Worm (Caenorhabditis elegans) whole organism, L1 larva: ENCODE data around the gene cyn-8.

Experiments
- C34B4.2 ChIP-seq: sonication (generic microtip); optimal IDR thresholded peaks from 2 replicates; lab custom pipeline; 2017; ENCODE audit warnings: mild to moderate bottlenecking, missing genetic modification characterization, missing compliant biosample characterization
- Y116A8C.19 ChIP-seq: sonication (generic microtip); optimal IDR thresholded peaks from 2 replicates; lab custom pipeline; 2016; ENCODE audit warnings: missing compliant biosample characterization, missing genetic modification characterization, borderline replicate concordance
- aha-1 ChIP-seq: fragments of 150-350 bp; optimal IDR thresholded peaks from 2 replicates; lab custom pipeline; 2014; ENCODE audit warnings: missing biosample characterization, missing genetic modification characterization
- alr-1 ChIP-seq: fragments of 200-800 bp; sonication (Bioruptor generic); optimal IDR thresholded peaks from 2 replicates; lab custom pipeline; 2018; ENCODE audit warnings: borderline replicate concordance, mild to moderate bottlenecking, missing genetic modification characterization, missing compliant biosample characterization
- aly-2 ChIP-seq: fragments of 150-350 bp; optimal IDR thresholded peaks from 2 replicates; lab custom pipeline; 2014; ENCODE audit warnings: missing biosample characterization, missing genetic modification characterization
- ceh-63 ChIP-seq: fragments of 200-800 bp; sonication (Bioruptor generic); optimal IDR thresholded peaks from 2 replicates; lab custom pipeline; 2018; ENCODE audit warnings: mild to moderate bottlenecking, missing genetic modification characterization, missing compliant biosample characterization
- ceh-8 ChIP-seq: fragments of 200-800 bp; sonication (Bioruptor generic); optimal IDR thresholded peaks from 2 replicates; lab custom pipeline; 2018; ENCODE audit warnings: mild to moderate bottlenecking, missing genetic modification characterization, moderate library complexity, missing compliant biosample characterization
- ceh-82 ChIP-seq, 3 experiments: fragments of 150-350 bp in 1 of 3; sonication (generic microtip) in 2 of 3; optimal IDR thresholded peaks; 2 replicates each; lab custom pipeline; 2014 to 2017; ENCODE audit warnings: missing biosample characterization in 3 of 3, missing genetic modification characterization in 3 of 3
- ceh-90 ChIP-seq: sonication (generic microtip); optimal IDR thresholded peaks from 2 replicates; lab custom pipeline; 2016; ENCODE audit warnings: missing genetic modification characterization, missing compliant biosample characterization
- ces-1 ChIP-seq: fragments of 150-350 bp; optimal IDR thresholded peaks from 2 replicates; lab custom pipeline; 2014; ENCODE audit warnings: missing biosample characterization, missing genetic modification reagents, missing genetic modification characterization
- efl-1 ChIP-seq, 4 experiments: fragments of 150-350 bp; optimal IDR thresholded peaks in 3 of 4; peaks in 1 of 4; 1 replicate in 1 of 4; 2 replicates in 3 of 4; lab custom pipeline; 2014; ENCODE audit warnings: missing biosample characterization in 2 of 4, missing genetic modification characterization in 2 of 4, missing genetic modification reagents in 2 of 4
- efl-3 ChIP-seq: fragments of 200-800 bp; sonication (Bioruptor generic); optimal IDR thresholded peaks from 2 replicates; lab custom pipeline; 2018; ENCODE audit warnings: mild to moderate bottlenecking, missing genetic modification characterization, missing compliant biosample characterization
- egl-13 ChIP-seq: sonication (generic microtip); optimal IDR thresholded peaks from 2 replicates; lab custom pipeline; 2016; ENCODE audit warnings: missing genotype, missing genetic modification reagents, missing genetic modification characterization, missing compliant biosample characterization
- egl-27 ChIP-seq, 2 experiments: fragments of 150-350 bp in 1 of 2; sonication (generic microtip); optimal IDR thresholded peaks; 3 replicates each; lab custom pipeline; 2017 to 2018; ENCODE audit warnings: missing biosample characterization in 2 of 2, missing genetic modification characterization in 2 of 2, missing genetic modification reagents in 2 of 2
- elt-2 ChIP-seq: sonication (generic microtip); optimal IDR thresholded peaks from 2 replicates; lab custom pipeline; 2016; ENCODE audit warnings: missing genetic modification characterization, mild to moderate bottlenecking, inconsistent platforms, missing compliant biosample characterization, missing genetic modification reagents
- fkh-10 ChIP-seq: sonication (generic microtip); optimal IDR thresholded peaks from 2 replicates; lab custom pipeline; 2017; ENCODE audit warnings: missing biosample characterization, missing genetic modification reagents, missing genetic modification characterization
- fkh-8 ChIP-seq: sonication (generic microtip); optimal IDR thresholded peaks from 2 replicates; lab custom pipeline; 2016; ENCODE audit warnings: mild to moderate bottlenecking, missing genetic modification characterization, missing compliant biosample characterization
- hlh-17 ChIP-seq: fragments of 200-800 bp; sonication (Bioruptor generic); optimal IDR thresholded peaks from 2 replicates; lab custom pipeline; 2018; ENCODE audit warnings: missing genetic modification characterization, mild to moderate bottlenecking, missing compliant biosample characterization, moderate library complexity, borderline replicate concordance
- hlh-4 ChIP-seq: sonication (generic microtip); optimal IDR thresholded peaks from 2 replicates; lab custom pipeline; 2016; ENCODE audit warnings: mild to moderate bottlenecking, missing genetic modification characterization, missing compliant biosample characterization
- hpl-2 ChIP-seq: fragments of 150-350 bp; optimal IDR thresholded peaks from 2 replicates; lab custom pipeline; 2014; ENCODE audit warnings: missing biosample characterization, missing genetic modification reagents, missing genetic modification characterization
- isw-1 ChIP-seq: fragments of 200-800 bp; sonication (Bioruptor generic); IDR thresholded peaks from 2 replicates; pipeline ENCODE4 v1.3.6; 2022; ENCODE audit warnings: missing genetic modification characterization, missing compliant biosample characterization
- jun-1 ChIP-seq: fragments of 150-350 bp; optimal IDR thresholded peaks from 2 replicates; lab custom pipeline; 2014; ENCODE audit warnings: missing biosample characterization, missing genetic modification reagents, missing genetic modification characterization
- lin-14 ChIP-seq: fragments of 200-800 bp; sonication (Bioruptor generic); optimal IDR thresholded peaks from 2 replicates; lab custom pipeline; 2018; ENCODE audit warnings: mild to moderate bottlenecking, missing genetic modification characterization, moderate library complexity, missing compliant biosample characterization
- lin-15B ChIP-seq: fragments of 150-350 bp; sonication (generic microtip); optimal IDR thresholded peaks from 3 replicates; lab custom pipeline; 2014; ENCODE audit warnings: missing biosample characterization, missing genetic modification characterization
- lin-35 ChIP-seq, 2 experiments: fragments of 150-350 bp; optimal IDR thresholded peaks; 2 replicates each; lab custom pipeline; 2014; ENCODE audit warnings: missing biosample characterization in 2 of 2, missing genetic modification characterization in 2 of 2, missing genetic modification reagents in 2 of 2
- lin-39 ChIP-seq: fragments of 150-350 bp; optimal IDR thresholded peaks from 2 replicates; lab custom pipeline; 2014; ENCODE audit warnings: missing biosample characterization, missing genetic modification reagents, missing genetic modification characterization
- lsy-2 ChIP-seq, 2 experiments: fragments of 150-350 bp; optimal IDR thresholded peaks; 2 replicates each; lab custom pipeline; 2014; ENCODE audit warnings: missing biosample characterization in 2 of 2, missing genetic modification characterization in 2 of 2
- mab-9 ChIP-seq: fragments of 200-800 bp; sonication (Bioruptor generic); IDR thresholded peaks from 2 replicates; pipeline ENCODE4 v1.3.6; 2022; ENCODE audit warnings: missing genetic modification reagents, missing genetic modification characterization, missing compliant biosample characterization
- nhr-11 ChIP-seq: fragments of 150-350 bp; optimal IDR thresholded peaks from 2 replicates; lab custom pipeline; 2014; ENCODE audit warnings: missing biosample characterization, missing genetic modification characterization
- nhr-19 ChIP-seq: fragments of 200-800 bp; sonication (Bioruptor generic); conservative IDR thresholded peaks from 2 replicates; pipeline ENCODE4 v1.3.6; 2022; ENCODE audit warnings: missing genetic modification characterization, missing compliant biosample characterization
- nhr-237 ChIP-seq: fragments of 150-350 bp; optimal IDR thresholded peaks from 2 replicates; lab custom pipeline; 2014; ENCODE audit warnings: missing biosample characterization, missing genetic modification characterization
- nhr-71 ChIP-seq: sonication (generic microtip); optimal IDR thresholded peaks from 2 replicates; lab custom pipeline; 2016; ENCODE audit warnings: mild to moderate bottlenecking, missing genetic modification characterization, moderate library complexity, missing compliant biosample characterization
- nhr-84 ChIP-seq: sonication (generic microtip); optimal IDR thresholded peaks from 2 replicates; lab custom pipeline; 2017; ENCODE audit warnings: missing biosample characterization, missing genetic modification characterization
- nhr-85 ChIP-seq: sonication (generic microtip); peaks from one replicate; lab custom pipeline; 2016; ENCODE audit warnings: missing genetic modification characterization, inconsistent platforms, missing compliant biosample characterization
- nhr-90 ChIP-seq: sonication (generic microtip); optimal IDR thresholded peaks from 2 replicates; lab custom pipeline; 2016; ENCODE audit warnings: mild to moderate bottlenecking, missing genetic modification characterization, missing compliant biosample characterization; ENCODE audit not compliant: poor library complexity
- pag-3 ChIP-seq: sonication (generic microtip); optimal IDR thresholded peaks from 2 replicates; lab custom pipeline; 2017; ENCODE audit warnings: missing genetic modification characterization, mild to moderate bottlenecking, missing compliant biosample characterization, antibody characterized with exemption, borderline replicate concordance; ENCODE audit not compliant: insufficient read depth
- rnt-1 ChIP-seq: sonication (generic microtip); optimal IDR thresholded peaks from 2 replicates; lab custom pipeline; 2016; ENCODE audit warnings: mild to moderate bottlenecking, missing genetic modification characterization, moderate library complexity, missing compliant biosample characterization
- skn-1 ChIP-seq: fragments of 150-350 bp; optimal IDR thresholded peaks from 2 replicates; lab custom pipeline; 2014; ENCODE audit warnings: missing biosample characterization, missing genetic modification characterization
- snpc-4 ChIP-seq: fragments of 150-350 bp; optimal IDR thresholded peaks from 2 replicates; lab custom pipeline; 2014; ENCODE audit warnings: missing biosample characterization, missing genetic modification characterization
- snu-23 ChIP-seq: sonication (generic microtip); optimal IDR thresholded peaks from 2 replicates; lab custom pipeline; 2016; ENCODE audit warnings: missing genetic modification characterization, missing compliant biosample characterization
- sup-37 ChIP-seq: fragments of 200-800 bp; sonication (Bioruptor generic); optimal IDR thresholded peaks from 2 replicates; lab custom pipeline; 2018; ENCODE audit warnings: mild to moderate bottlenecking, missing genetic modification characterization, missing compliant biosample characterization
- swsn-7 ChIP-seq: sonication (generic microtip); optimal IDR thresholded peaks from 2 replicates; lab custom pipeline; 2016; ENCODE audit warnings: missing genetic modification characterization, missing compliant biosample characterization
- tbx-2 ChIP-seq: sonication (generic microtip); optimal IDR thresholded peaks from 2 replicates; lab custom pipeline; 2016; ENCODE audit warnings: missing genetic modification characterization, missing compliant biosample characterization
- unc-130 ChIP-seq: fragments of 150-350 bp; optimal IDR thresholded peaks from 2 replicates; lab custom pipeline; 2017; ENCODE audit warnings: missing biosample characterization, missing genetic modification characterization, inconsistent platforms
- unc-62 ChIP-seq: fragments of 150-350 bp; optimal IDR thresholded peaks from 2 replicates; lab custom pipeline; 2014; ENCODE audit warnings: missing biosample characterization, missing genetic modification reagents, missing genetic modification characterization
- unc-86 ChIP-seq: sonication (generic microtip); optimal IDR thresholded peaks from 2 replicates; lab custom pipeline; 2016; ENCODE audit warnings: missing genetic modification characterization, missing compliant biosample characterization
- vab-15 ChIP-seq: sonication (generic microtip); optimal IDR thresholded peaks from 2 replicates; lab custom pipeline; 2017; ENCODE audit warnings: missing genotype, mild to moderate bottlenecking, missing genetic modification characterization, missing compliant biosample characterization
- zag-1 ChIP-seq: fragments of 150-350 bp; optimal IDR thresholded peaks from 2 replicates; lab custom pipeline; 2014; ENCODE audit warnings: missing biosample characterization, missing genetic modification characterization
- zip-4 ChIP-seq: fragments of 200-800 bp; sonication (Bioruptor generic); optimal IDR thresholded peaks from 2 replicates; lab custom pipeline; 2018; ENCODE audit warnings: mild to moderate bottlenecking, missing genetic modification characterization, moderate library complexity, missing compliant biosample characterization
- ztf-11 ChIP-seq, 2 experiments: sonication (generic microtip); optimal IDR thresholded peaks; 2 replicates each; lab custom pipeline; 2016 to 2017; ENCODE audit warnings: missing genetic modification characterization in 2 of 2, missing biosample characterization in 1 of 2, missing compliant biosample characterization in 1 of 2
- ztf-4 ChIP-seq: fragments of 150-350 bp; optimal IDR thresholded peaks from 2 replicates; lab custom pipeline; 2014; ENCODE audit warnings: missing biosample characterization, missing genetic modification characterization

The cyn-8 gene

ce11 chrX:8869112-8869675, 41.9 kb upstream of the cyn-8 start, which contains the start of the genes ubc-22 and ubc-21:
TSS of gene ubc-22 (minus strand) at chrX:8869162.
TSS of gene ubc-21 (plus strand) at chrX:8869625.
- TF ChIP-seq elt-2 (tag; lab: Kevin White, UChicago) (no peak), pag-3 (tag; lab: Kevin White, UChicago) (no peak), jun-1 (tag; lab: Kevin White, UChicago) (no peak), lin-39 (tag; lab: Kevin White, UChicago) (no peak), lsy-2 (tag; optimal IDR thresholded peaks at IDR 0.05; lab: Kevin White, UChicago) (no peak), sup-37 (GFP tag; lab: Kevin White, UChicago) (no peak), unc-86 (tag; lab: Kevin White, UChicago) (peak; percentile 13), swsn-7 (tag; lab: Kevin White, UChicago) (no peak), unc-130 (tag; lab: Kevin White, UChicago) (no peak), fkh-8 (tag; lab: Kevin White, UChicago) (peak; percentile 67), efl-3 (GFP tag; lab: Kevin White, UChicago) (no peak), hpl-2 (GFP tag; lab: Kevin White, UChicago) (no peak), alr-1 (no peak), rnt-1 (tag; lab: Kevin White, UChicago) (no peak), vab-15 (tag; lab: Kevin White, UChicago) (no peak), snu-23 (GFP tag; lab: Kevin White, UChicago) (no peak), nhr-85 (tag; lab: Kevin White, UChicago) (no peak), zip-4 (GFP tag; lab: Kevin White, UChicago) (no peak), ztf-11 (tag; optimal IDR thresholded peaks at IDR 0.05; lab: Kevin White, UChicago) (no peak), ceh-82 (tag; optimal IDR thresholded peaks at IDR 0.05; lab: Kevin White, UChicago) (peak in 1 of 3 experiments; percentile 21), aha-1 (no peak), ceh-90 (tag; lab: Kevin White, UChicago) (no peak), nhr-19 (GFP tag; lab: Robert Waterston, UW) (no peak), nhr-11 (tag; lab: Kevin White, UChicago) (no peak), tbx-2 (tag; lab: Kevin White, UChicago) (no peak), egl-13 (tag; lab: Kevin White, UChicago) (no peak), snpc-4 (no peak), hlh-17 (GFP tag; lab: Kevin White, UChicago) (no peak), efl-1 (optimal IDR thresholded peaks at IDR 0.05; lab: Kevin White, UChicago) (peak in 1 of 2 experiments; percentile 23), efl-1 (GFP tag; optimal IDR thresholded peaks at IDR 0.05 in 1 of 2; lab: Kevin White, UChicago) (no peak), nhr-237 (tag; lab: Kevin White, UChicago) (no peak), ztf-4 (tag; lab: Kevin White, UChicago) (no peak), isw-1 (no peak), skn-1 (tag; lab: Kevin White, UChicago) (no peak), zag-1 (no peak), fkh-10 (peak; percentile 10), ces-1 (GFP tag; lab: Kevin White, UChicago) (no peak), ceh-63 (GFP tag; lab: Kevin White, UChicago) (no peak), C34B4.2 (no peak), unc-62 (no peak), ceh-8 (GFP tag; lab: Kevin White, UChicago) (no peak), mab-9 (GFP tag; lab: Robert Waterston, UW) (no peak), hlh-4 (tag; lab: Kevin White, UChicago) (no peak), Y116A8C.19 (tag; lab: Kevin White, UChicago) (no peak), lin-14 (GFP tag; lab: Kevin White, UChicago) (peak; percentile 77), egl-27 (tag; optimal IDR thresholded peaks at IDR 0.05; lab: Kevin White, UChicago) (no peak), nhr-84 (tag; lab: Kevin White, UChicago) (no peak), aly-2 (tag; lab: Kevin White, UChicago) (no peak), nhr-90 (tag; lab: Kevin White, UChicago) (no peak), lin-35 (GFP tag; optimal IDR thresholded peaks at IDR 0.05; lab: Kevin White, UChicago) (peak in 1 of 2 experiments; percentile 20), lin-15B (tag; lab: Kevin White, UChicago) (no peak), nhr-71 (tag; lab: Kevin White, UChicago) (peak; percentile 10)
